Fruit fly (Drosophila melanogaster) whole organism, embryonic: Measurements from ENCODE around the gene sob.
A peak's percentile ranks its signal among the peaks of the same experiment; 100 is the strongest.

Experiments
- CG10267 ChIP-seq: fragments of 200-800 bp; sonication (Bioruptor generic); optimal IDR thresholded peaks from 2 replicates; lab custom pipeline; 2018; ENCODE audit warnings: missing biosample characterization, mild to moderate bottlenecking, missing genetic modification characterization, moderate library complexity
- CG10366 ChIP-seq: fragments of 200-800 bp; sonication (Bioruptor generic); IDR thresholded peaks from 2 replicates; pipeline ENCODE4 v1.3.6; 2022; ENCODE audit warnings: missing biosample characterization, missing genetic modification characterization
- CG10654 ChIP-seq: fragments of 200-800 bp; sonication (Bioruptor generic); optimal IDR thresholded peaks from 2 replicates; lab custom pipeline; 2016; ENCODE audit warnings: missing biosample characterization, missing genetic modification characterization
- CG10959 ChIP-seq: fragments of 200-800 bp; sonication (Bioruptor generic); IDR thresholded peaks from 2 replicates; pipeline ENCODE4 v1.3.6; 2022; ENCODE audit warnings: missing biosample characterization, missing genetic modification characterization
- CG10979 ChIP-seq: fragments of 200-800 bp; sonication (Bioruptor generic); optimal IDR thresholded peaks from 2 replicates; lab custom pipeline; 2018; ENCODE audit warnings: missing biosample characterization, mild to moderate bottlenecking, missing genetic modification characterization, moderate library complexity
- CG11456 ChIP-seq: fragments of 200-800 bp; sonication (Bioruptor generic); IDR thresholded peaks from 3 replicates; pipeline ENCODE4 v1.3.6; 2022; ENCODE audit warnings: missing biosample characterization, missing genetic modification characterization
- CG11695 ChIP-seq: fragments of 200-800 bp; sonication (Bioruptor generic); IDR thresholded peaks from 3 replicates; pipeline ENCODE4 v1.3.6; 2022; ENCODE audit warnings: missing biosample characterization, missing genetic modification characterization
- CG12769 ChIP-seq: fragments of 200-800 bp; sonication (Bioruptor generic); optimal IDR thresholded peaks from 2 replicates; lab custom pipeline; 2019; ENCODE audit warnings: missing biosample characterization, mild to moderate bottlenecking, missing genetic modification characterization, moderate library complexity
- CG13287 ChIP-seq: fragments of 200-800 bp; sonication (Bioruptor generic); IDR thresholded peaks from 2 replicates; pipeline ENCODE4 v1.3.6; 2022; ENCODE audit warnings: missing biosample characterization, missing genetic modification characterization; ENCODE audit not compliant: partially characterized antibody
- CG15696 ChIP-seq: fragments of 200-800 bp; sonication (Bioruptor generic); optimal IDR thresholded peaks from 2 replicates; lab custom pipeline; 2019; ENCODE audit warnings: missing biosample characterization, mild to moderate bottlenecking, missing genetic modification characterization, moderate library complexity
- CG1603 ChIP-seq: fragments of 200-800 bp; sonication (Bioruptor generic); optimal IDR thresholded peaks from 2 replicates; lab custom pipeline; 2019; ENCODE audit warnings: missing biosample characterization, mild to moderate bottlenecking, missing genetic modification characterization, moderate library complexity
- CG16815 ChIP-seq: fragments of 200-800 bp; sonication (Bioruptor generic); optimal IDR thresholded peaks from 3 replicates; lab custom pipeline; 2017; ENCODE audit warnings: missing biosample characterization, mild to moderate bottlenecking, missing genetic modification characterization
- CG17829 ChIP-seq: fragments of 200-800 bp; optimal IDR thresholded peaks from 2 replicates; lab custom pipeline; 2019; ENCODE audit warnings: missing biosample characterization, mild to moderate bottlenecking, missing genetic modification characterization, moderate library complexity
- CG2199 ChIP-seq: fragments of 200-800 bp; sonication (Bioruptor generic); IDR thresholded peaks from 3 replicates; pipeline ENCODE4 v1.3.6; 2022; ENCODE audit warnings: missing biosample characterization, missing genetic modification characterization
- CG2712 ChIP-seq: fragments of 200-800 bp; optimal IDR thresholded peaks from 3 replicates; lab custom pipeline; 2019; ENCODE audit warnings: missing biosample characterization, mild to moderate bottlenecking, missing genetic modification characterization, moderate library complexity
- CG34422 ChIP-seq: fragments of 200-800 bp; sonication (Bioruptor generic); IDR thresholded peaks from 3 replicates; pipeline ENCODE4 v1.3.6; 2022; ENCODE audit warnings: missing biosample characterization, missing genetic modification characterization
- CG4404 ChIP-seq: fragments of 200-800 bp; sonication (Bioruptor generic); IDR thresholded peaks from 2 replicates; pipeline ENCODE4 v1.3.6; 2022; ENCODE audit warnings: missing biosample characterization, missing genetic modification characterization
- CG5180 ChIP-seq: fragments of 200-800 bp; sonication (Bioruptor generic); optimal IDR thresholded peaks from 3 replicates; lab custom pipeline; 2017; ENCODE audit warnings: missing biosample characterization, missing genetic modification characterization, mild to moderate bottlenecking, moderate library complexity, missing genetic modification reagents
- CG7271 ChIP-seq: fragments of 200-800 bp; sonication (Bioruptor generic); optimal IDR thresholded peaks from 2 replicates; lab custom pipeline; 2018; ENCODE audit warnings: missing biosample characterization, mild to moderate bottlenecking, missing genetic modification characterization, moderate library complexity
- CG9797 ChIP-seq: fragments of 200-800 bp; sonication (Bioruptor generic); optimal IDR thresholded peaks from 3 replicates; lab custom pipeline; 2018; ENCODE audit warnings: missing biosample characterization, mild to moderate bottlenecking, missing genetic modification characterization
- CG9932 ChIP-seq: fragments of 200-800 bp; sonication (Bioruptor generic); IDR thresholded peaks from 2 replicates; pipeline ENCODE4 v1.3.6; 2022; ENCODE audit warnings: missing biosample characterization, missing genetic modification characterization
- Chrac-16 ChIP-seq: fragments of 200-800 bp; sonication (Bioruptor generic); optimal IDR thresholded peaks from 3 replicates; lab custom pipeline; 2016; ENCODE audit warnings: missing biosample characterization, missing genetic modification characterization
- D19A ChIP-seq: fragments of 200-800 bp; optimal IDR thresholded peaks from 3 replicates; lab custom pipeline; 2019; ENCODE audit warnings: missing biosample characterization, mild to moderate bottlenecking, missing genetic modification characterization, moderate library complexity
- Deaf1 ChIP-seq: fragments of 200-800 bp; optimal IDR thresholded peaks from 3 replicates; lab custom pipeline; 2019; ENCODE audit warnings: missing biosample characterization, mild to moderate bottlenecking, missing genetic modification characterization, moderate library complexity
- Eip74EF ChIP-seq, 2 experiments: fragments of 200-800 bp in 1 of 2; fragments of >200 bp in 1 of 2; sonication (Bioruptor generic) in 1 of 2; optimal IDR thresholded peaks; 2 replicates each; lab custom pipeline; 2017 to 2019; ENCODE audit warnings: missing biosample characterization in 2 of 2, missing genetic modification characterization in 2 of 2, mild to moderate bottlenecking in 1 of 2, moderate library complexity in 1 of 2
- Gug ChIP-seq: fragments of 200-800 bp; sonication (Bioruptor generic); IDR thresholded peaks from 4 replicates; pipeline ENCODE4 v1.3.6; 2022; ENCODE audit warnings: missing biosample characterization, missing genetic modification characterization
- Med ChIP-seq: fragments of 200-800 bp; sonication (Bioruptor generic); peaks from one replicate; lab custom pipeline; 2016; ENCODE audit warnings: missing biosample characterization, missing genetic modification characterization, mild to moderate bottlenecking, inconsistent platforms, moderate library complexity
- NC2β ChIP-seq: fragments of 200-800 bp; sonication (Bioruptor generic); optimal IDR thresholded peaks from 2 replicates; lab custom pipeline; 2016; ENCODE audit warnings: missing biosample characterization, missing genetic modification characterization
- Nf-YC ChIP-seq: fragments of 200-800 bp; optimal IDR thresholded peaks from 3 replicates; lab custom pipeline; 2019; ENCODE audit warnings: missing biosample characterization, mild to moderate bottlenecking, missing genetic modification characterization, moderate library complexity
- Rx ChIP-seq: fragments of 200-800 bp; sonication (Bioruptor generic); IDR thresholded peaks from 2 replicates; pipeline ENCODE4 v1.3.6; 2022; ENCODE audit warnings: missing biosample characterization, missing genetic modification characterization
- Sox102F ChIP-seq: fragments of 200-800 bp; sonication (Bioruptor generic); optimal IDR thresholded peaks from 2 replicates; lab custom pipeline; 2018; ENCODE audit warnings: missing biosample characterization, mild to moderate bottlenecking, missing genetic modification characterization, moderate library complexity
- Xrp1 ChIP-seq: fragments of 200-800 bp; sonication (Bioruptor generic); IDR thresholded peaks from 2 replicates; pipeline ENCODE4 v1.3.6; 2022; ENCODE audit warnings: missing biosample characterization, missing genetic modification characterization
- bsh ChIP-seq, 2 experiments: fragments of 200-800 bp; sonication (Bioruptor generic); optimal IDR thresholded peaks; 2 replicates each; lab custom pipeline; 2017 to 2018; ENCODE audit warnings: mild to moderate bottlenecking in 2 of 2, missing biosample characterization in 2 of 2, missing genetic modification characterization in 2 of 2, moderate library complexity in 1 of 2
- chif ChIP-seq, 2 experiments: fragments of 200-800 bp; sonication (Bioruptor generic); optimal IDR thresholded peaks; 3 replicates each; lab custom pipeline; 2016; ENCODE audit warnings: missing biosample characterization in 2 of 2, missing genetic modification characterization in 2 of 2
- dan ChIP-seq: fragments of 200-800 bp; sonication (Bioruptor generic); IDR thresholded peaks from 2 replicates; pipeline ENCODE4 v1.3.6; 2022; ENCODE audit warnings: missing biosample characterization, missing genetic modification characterization
- dmrt11E ChIP-seq: fragments of 200-800 bp; sonication (Bioruptor generic); optimal IDR thresholded peaks from 3 replicates; lab custom pipeline; 2018; ENCODE audit warnings: missing biosample characterization, mild to moderate bottlenecking, missing genetic modification characterization, moderate library complexity
- exex ChIP-seq: fragments of 200-800 bp; sonication (Bioruptor generic); optimal IDR thresholded peaks from 4 replicates; lab custom pipeline; 2018; ENCODE audit warnings: missing biosample characterization, mild to moderate bottlenecking, missing genetic modification characterization, moderate library complexity
- fd3F ChIP-seq: fragments of 200-800 bp; sonication (Bioruptor generic); optimal IDR thresholded peaks from 2 replicates; lab custom pipeline; 2018; ENCODE audit warnings: missing biosample characterization, mild to moderate bottlenecking, missing genetic modification characterization, moderate library complexity
- gce ChIP-seq: fragments of 200-800 bp; sonication (Bioruptor generic); IDR thresholded peaks from 3 replicates; pipeline ENCODE4 v1.3.6; 2022; ENCODE audit warnings: missing biosample characterization, missing genetic modification characterization
- gem ChIP-seq: fragments of 200-800 bp; sonication (Bioruptor generic); optimal IDR thresholded peaks from 2 replicates; lab custom pipeline; 2019; ENCODE audit warnings: missing biosample characterization, mild to moderate bottlenecking, missing genetic modification characterization, moderate library complexity
- grn ChIP-seq: fragments of 200-800 bp; sonication (Bioruptor generic); optimal IDR thresholded peaks from 3 replicates; lab custom pipeline; 2017; ENCODE audit warnings: missing biosample characterization, missing genetic modification characterization
- ham ChIP-seq: fragments of 200-800 bp; sonication (Bioruptor generic); IDR thresholded peaks from 2 replicates; pipeline ENCODE4 v1.3.6; 2022; ENCODE audit warnings: missing biosample characterization, missing genetic modification characterization
- nom ChIP-seq: fragments of 200-800 bp; sonication (Bioruptor generic); optimal IDR thresholded peaks from 2 replicates; lab custom pipeline; 2017; ENCODE audit warnings: missing biosample characterization, missing genetic modification characterization, mild to moderate bottlenecking, moderate library complexity, missing genetic modification reagents
- phol ChIP-seq: fragments of 200-800 bp; sonication (Bioruptor generic); optimal IDR thresholded peaks from 3 replicates; lab custom pipeline; 2018; ENCODE audit warnings: missing biosample characterization, mild to moderate bottlenecking, missing genetic modification characterization, moderate library complexity
- prd ChIP-seq, 3 experiments: fragments of >200 bp in 2 of 3; fragments of 200-800 bp in 1 of 3; sonication (Bioruptor generic) in 1 of 3; optimal IDR thresholded peaks in 2 of 3; IDR thresholded peaks in 1 of 3; 2 replicates in 2 of 3; 3 replicates in 1 of 3; pipeline versions ENCODE4 v1.3.6 to Lab custom; 2017 to 2022; ENCODE audit warnings: missing biosample characterization in 1 of 3, missing genetic modification characterization in 1 of 3
- psq ChIP-seq: fragments of 200-800 bp; sonication (Bioruptor generic); optimal IDR thresholded peaks from 2 replicates; lab custom pipeline; 2017; ENCODE audit warnings: missing biosample characterization, missing genetic modification characterization
- sd ChIP-seq: fragments of 200-800 bp; sonication (Bioruptor generic); optimal IDR thresholded peaks from 3 replicates; lab custom pipeline; 2018; ENCODE audit warnings: missing biosample characterization, mild to moderate bottlenecking, missing genetic modification characterization, moderate library complexity
- sens ChIP-seq: fragments of 200-800 bp; sonication (Bioruptor generic); peaks from one replicate; lab custom pipeline; 2016; ENCODE audit warnings: missing biosample characterization, missing genetic modification characterization
- sna ChIP-seq: fragments of 200-800 bp; sonication (Bioruptor generic); IDR thresholded peaks from 2 replicates; pipeline ENCODE4 v1.3.6; 2022; ENCODE audit warnings: missing biosample characterization, missing genetic modification characterization; ENCODE audit not compliant: partially characterized antibody
- zen ChIP-seq: fragments of 200-800 bp; sonication (Bioruptor generic); optimal IDR thresholded peaks from 3 replicates; lab custom pipeline; 2018; ENCODE audit warnings: missing biosample characterization, mild to moderate bottlenecking, missing genetic modification characterization, moderate library complexity
- zfh1 ChIP-seq: fragments of 200-800 bp; sonication (Bioruptor generic); IDR thresholded peaks from 3 replicates; pipeline ENCODE4 v1.3.6; 2022; ENCODE audit warnings: missing biosample characterization, missing genetic modification characterization

The sob gene

DNA sequence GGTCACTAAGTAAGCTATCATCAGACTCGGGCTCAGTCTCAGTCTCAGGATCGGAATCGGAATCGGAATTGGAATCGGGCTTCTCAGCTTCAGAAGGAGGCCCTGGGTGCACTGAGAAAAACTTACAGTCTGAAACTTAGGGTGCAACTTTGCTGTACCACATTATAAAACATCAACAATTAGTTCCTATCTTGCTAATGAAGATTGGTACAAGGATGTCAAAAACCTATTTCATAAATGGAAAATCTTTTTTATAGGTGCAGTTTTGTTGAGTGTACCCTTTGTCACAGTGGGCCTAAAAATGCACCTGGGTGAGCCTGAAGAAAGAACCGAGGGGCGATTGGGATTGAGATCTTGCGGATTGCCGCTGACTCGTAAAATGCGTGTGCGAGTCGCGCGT lies 27.8 kb downstream of the sob start:
- TF ChIP-seq Rx (GFP tag; lab: Robert Waterston, UW) (peak; percentile 21; the same call in 1 of the 2 replicates), CG13287 (GFP tag; lab: Robert Waterston, UW) (no peak), CG15696 (peak; percentile 30), zfh1 (0 out of 3 replicates have a peak, but pooled peaks have one; percentile 43), gem (tag; lab: Kevin White, UChicago) (peak; percentile 24), CG10654 (no peak), dan (GFP tag; lab: Robert Waterston, UW) (peak; percentile 37; the same call in 1 of the 2 replicates), Chrac-16 (peak; percentile 25), Sox102F (no peak), psq (no peak), CG10366 (GFP tag; lab: Robert Waterston, UW) (no peak), NC2β (no peak), CG11695 (GFP tag; lab: Robert Waterston, UW) (no peak), CG2712 (peak; percentile 19), prd (optimal IDR thresholded peaks at IDR 0.05; lab: Kevin White, UChicago) (no peak), prd (GFP tag; IDR thresholded peaks at IDR 0.05; lab: Robert Waterston, UW) (peak; percentile 72; the same call in 2 of the 3 replicates), Nf-YC (tag; lab: Kevin White, UChicago) (no peak), CG10267 (peak; percentile 4), CG17829 (tag; lab: Kevin White, UChicago) (no peak), CG7271 (tag; lab: Kevin White, UChicago) (peak; percentile 38), dmrt11E (peak; percentile 23), gce (GFP tag; lab: Robert Waterston, UW) (no peak), fd3F (no peak), nom (GFP tag; lab: Kevin White, UChicago) (peak; percentile 44), CG4404 (peak; percentile 59), CG9932 (GFP tag; lab: Robert Waterston, UW) (no peak), CG1603 (tag; lab: Kevin White, UChicago) (peak; percentile 38), Med (GFP tag; lab: Kevin White, UChicago) (no peak), phol (tag; lab: Kevin White, UChicago) (peak; percentile 17), Eip74EF (GFP tag; optimal IDR thresholded peaks at IDR 0.05; lab: Kevin White, UChicago) (no peak), exex (tag; lab: Kevin White, UChicago) (no peak), Xrp1 (peak; percentile 22; the same call in 1 of the 2 replicates), zen (tag; lab: Kevin White, UChicago) (peak; percentile 70), ham (no peak), bsh (GFP tag; optimal IDR thresholded peaks at IDR 0.05; lab: Kevin White, UChicago) (peak in 1 of 2 experiments; percentile 13), chif (GFP tag; optimal IDR thresholded peaks at IDR 0.05; lab: Kevin White, UChicago) (peak in 1 of 2 experiments; percentile 25), CG10979 (tag; lab: Kevin White, UChicago) (peak; percentile 35), CG5180 (GFP tag; lab: Kevin White, UChicago) (no peak), CG16815 (GFP tag; lab: Kevin White, UChicago) (peak; percentile 15), CG10959 (GFP tag; lab: Robert Waterston, UW) (0 out of 2 replicates have a peak, but pooled peaks have one; percentile 15), sens (GFP tag; lab: Kevin White, UChicago) (peak; percentile 76)

- TF ChIP-seq grn (GFP tag; lab: Kevin White, UChicago) (peak; percentile 84), Gug (GFP tag; lab: Robert Waterston, UW) (no peak), sna (GFP tag; lab: Robert Waterston, UW) (no peak), CG1603 (tag; lab: Kevin White, UChicago) (peak; percentile 3), Deaf1 (tag; lab: Kevin White, UChicago) (no peak), D19A (tag; lab: Kevin White, UChicago) (peak; percentile 92), CG12769 (tag; lab: Kevin White, UChicago) (peak; percentile 11), Med (GFP tag; lab: Kevin White, UChicago) (peak; percentile 43), CG2199 (0 out of 3 replicates have a peak, but pooled peaks have one; percentile 15), CG11456 (GFP tag; lab: Robert Waterston, UW) (0 out of 3 replicates have a peak, but pooled peaks have one; percentile 16), sd (tag; lab: Kevin White, UChicago) (peak; percentile 13), prd (optimal IDR thresholded peaks at IDR 0.05; lab: Kevin White, UChicago) (no peak), prd (GFP tag; IDR thresholded peaks at IDR 0.05; lab: Robert Waterston, UW) (0 out of 3 replicates have a peak, but pooled peaks have one; percentile 18), CG34422 (GFP tag; lab: Robert Waterston, UW) (no peak), CG9797 (no peak)
Measured at dm6 chr2L:3550583-3550982, 30.0 kb downstream of the sob start.
